Worm (Caenorhabditis elegans) whole organism, L4/young adult: ENCODE data around the gene lurp-4.

Experiments
- dao-5 ChIP-seq: sonication (generic microtip); optimal IDR thresholded peaks from 2 replicates; lab custom pipeline; 2016; ENCODE audit warnings: missing genotype, missing genetic modification characterization, moderate library complexity, missing compliant biosample characterization
- him-1 ChIP-seq: sonication (generic microtip); optimal IDR thresholded peaks from 2 replicates; lab custom pipeline; 2016; ENCODE audit warnings: missing genotype, missing genetic modification reagents, missing genetic modification characterization, missing compliant biosample characterization

- TF ChIP-seq dao-5 (no peak), him-1 (tag; lab: Kevin White, UChicago) (no peak)
These were observed 13.5 kb downstream of the lurp-4 start for ce11 chrV:13105840-13106429.
